Worm (Caenorhabditis elegans): ENCODE results near the gene T26E4.3.
"Not testable (repeated sequence)": the region's sequence is repeated elsewhere in the genome, so short reads cannot be mapped to it uniquely, and the experiment has no call there.

Gene T26E4.3

DNA sequence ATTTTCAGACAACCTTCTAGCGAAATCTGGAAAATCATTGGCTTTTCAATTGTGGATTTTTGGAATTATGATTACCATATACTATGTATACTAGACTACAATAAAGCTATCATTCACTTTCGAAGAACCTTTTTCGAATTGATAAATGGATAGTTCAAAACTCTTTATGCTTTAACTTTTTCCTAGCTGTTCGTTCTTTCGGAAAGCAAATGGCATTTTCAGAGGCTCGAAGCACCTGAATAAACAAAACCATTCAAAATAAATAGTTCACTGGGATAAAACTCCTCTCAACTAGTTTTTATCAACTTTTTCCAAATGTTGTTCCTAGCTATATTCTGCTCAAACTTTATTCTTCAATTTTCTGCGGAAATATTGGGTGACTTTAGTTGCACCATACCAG lies 1.5 kb upstream of the T26E4.3 start, which contains the start of gene T26E4.2:
Gene T26E4.2, plus strand, starts transcription at position 301 of the 400 bp plus-strand sequence.
- TF ChIP-seq ham-2 (GFP tag; optimal IDR thresholded peaks at IDR 0.05) (no peak), sem-2 (GFP tag; optimal IDR thresholded peaks at IDR 0.05) (no peak), elt-3 (tag; optimal IDR thresholded peaks at IDR 0.05) (no peak), flh-1 (GFP tag; optimal IDR thresholded peaks at IDR 0.05) (no peak), lin-32 (GFP tag; optimal IDR thresholded peaks at IDR 0.05) (no peak), nhr-28 (tag; optimal IDR thresholded peaks at IDR 0.05) (no peak), ceh-39 (tag; optimal IDR thresholded peaks at IDR 0.05) (no peak), mls-2 (tag; optimal IDR thresholded peaks at IDR 0.05) (no peak), elt-1 (tag; optimal IDR thresholded peaks at IDR 0.05; ENCODE audit: borderline replicate concordance, insufficient read depth) (no peak), nhr-76 (tag; optimal IDR thresholded peaks at IDR 0.05) (no peak), mep-1 (tag; optimal IDR thresholded peaks at IDR 0.05) (no peak), M03D4.4 (tag; optimal IDR thresholded peaks at IDR 0.05) (no peak), nhr-12 (tag; optimal IDR thresholded peaks at IDR 0.05) (no peak), cnd-1 (tag; optimal IDR thresholded peaks at IDR 0.05) (no peak), tbx-8 (GFP tag; optimal IDR thresholded peaks at IDR 0.05) (no peak), unc-62 (GFP tag; optimal IDR thresholded peaks at IDR 0.05) (no peak), blmp-1 (tag; optimal IDR thresholded peaks at IDR 0.05) (no peak), bed-3 (GFP tag; optimal IDR thresholded peaks at IDR 0.05) (no peak)

DNA sequence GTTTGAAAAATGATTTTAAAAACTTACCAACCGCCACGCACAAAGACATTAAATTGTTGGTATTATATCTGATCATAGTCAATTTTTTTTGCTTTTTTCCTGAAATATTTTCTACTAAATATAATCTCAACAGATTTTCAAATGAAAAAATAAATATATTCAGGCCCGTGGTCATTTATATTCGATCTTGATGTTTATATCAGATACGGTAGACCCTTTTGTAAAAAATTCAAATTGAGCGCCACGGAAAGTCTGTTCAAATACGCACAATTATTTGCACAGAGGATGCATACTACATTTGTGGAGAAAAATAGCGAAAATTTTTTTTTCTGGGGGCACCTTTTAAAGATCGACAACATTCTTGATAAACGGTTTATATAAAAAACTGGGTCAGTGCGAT lies 9.8 kb downstream of the T26E4.3 start, which contains the start of gene T26E4.4:
Gene T26E4.4, minus strand, starts transcription at position 101 of the 400 bp plus-strand sequence.
- no peak for TF ChIP-seq ham-2 (GFP tag; optimal IDR thresholded peaks at IDR 0.05)
- TF ChIP-seq pha-4 (tag; optimal IDR thresholded peaks at IDR 0.05) = no peak
- no peak for TF ChIP-seq ceh-83 (GFP tag; optimal IDR thresholded peaks at IDR 0.05)
- TF ChIP-seq sem-2 (GFP tag; optimal IDR thresholded peaks at IDR 0.05) = no peak
- no peak for TF ChIP-seq elt-1 (tag; optimal IDR thresholded peaks at IDR 0.05; ENCODE audit: borderline replicate concordance, insufficient read depth)
- TF ChIP-seq unc-39 (tag; optimal IDR thresholded peaks at IDR 0.05) = no peak

DNA sequence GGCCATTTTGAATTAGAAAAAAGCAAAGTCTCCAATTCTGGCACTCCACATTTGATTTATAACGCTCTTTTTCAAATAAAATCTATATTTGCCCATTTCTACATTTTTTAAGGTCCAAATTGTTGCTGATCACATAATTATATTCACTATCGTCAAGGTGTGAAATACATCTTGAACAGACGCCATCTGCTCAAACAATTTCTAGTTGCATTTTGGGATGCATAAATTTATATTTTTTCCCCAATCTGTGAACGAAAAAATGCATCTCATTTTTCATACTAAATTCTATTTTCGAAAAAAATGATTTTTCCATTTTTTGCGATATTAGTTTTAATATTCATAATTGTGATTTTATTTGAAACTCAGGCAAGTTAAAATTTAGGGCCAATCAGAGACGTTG lies 10.7 kb downstream of the T26E4.3 start, which contains the start of gene T26E4.7:
Gene T26E4.7, plus strand, starts transcription at position 301 of the 400 bp plus-strand sequence.
- no peak for TF ChIP-seq cnd-1 (tag; optimal IDR thresholded peaks at IDR 0.05)
- no peak for TF ChIP-seq nhr-76 (tag; optimal IDR thresholded peaks at IDR 0.05)
- TF ChIP-seq M03D4.4 (tag; optimal IDR thresholded peaks at IDR 0.05) = no peak

DNA sequence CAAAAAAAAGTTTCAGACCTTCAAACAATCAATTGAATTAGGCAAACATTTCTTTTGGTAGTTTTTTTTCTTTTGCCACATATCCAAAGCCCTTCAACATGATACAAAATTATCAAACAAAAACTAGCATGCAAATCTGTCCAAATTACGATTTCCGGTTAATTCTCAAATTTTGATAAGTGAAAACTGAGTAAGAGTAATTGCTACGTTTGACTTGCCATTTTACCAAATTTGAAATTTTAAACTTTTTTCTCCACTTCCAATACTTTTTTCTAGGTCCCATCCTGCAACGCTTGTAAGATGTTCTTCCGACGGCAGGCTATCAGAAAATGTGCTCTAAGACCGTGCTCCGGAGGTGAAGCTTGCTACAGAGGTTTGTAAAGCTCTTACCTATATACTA lies 13.5 kb downstream of the T26E4.3 start, which contains the start of gene nhr-223:
Gene nhr-223, plus strand, starts transcription at position 301 of the 400 bp plus-strand sequence.
- no peak for TF ChIP-seq unc-120 (tag; optimal IDR thresholded peaks at IDR 0.05; ENCODE audit: poor library complexity, severe bottlenecking)
- TF ChIP-seq drap-1 (GFP tag; optimal IDR thresholded peaks at IDR 0.05) = no peak
- TF ChIP-seq ceh-83 (GFP tag; optimal IDR thresholded peaks at IDR 0.05) = no peak
- TF ChIP-seq ceh-43 (GFP tag; optimal IDR thresholded peaks at IDR 0.05) = no peak
- TF ChIP-seq flh-1 (GFP tag; optimal IDR thresholded peaks at IDR 0.05) = no peak
- TF ChIP-seq unc-39 (tag; optimal IDR thresholded peaks at IDR 0.05) = no peak
- TF ChIP-seq mep-1 (tag; optimal IDR thresholded peaks at IDR 0.05) = no peak
- no peak for TF ChIP-seq pha-4 (tag; optimal IDR thresholded peaks at IDR 0.05)
- TF ChIP-seq unc-62 (GFP tag; optimal IDR thresholded peaks at IDR 0.05) = no peak
- TF ChIP-seq bed-3 (GFP tag; optimal IDR thresholded peaks at IDR 0.05) = no peak
- TF ChIP-seq tbx-8 (GFP tag; optimal IDR thresholded peaks at IDR 0.05) = no peak
- no peak for TF ChIP-seq nhr-76 (tag; optimal IDR thresholded peaks at IDR 0.05)

DNA sequence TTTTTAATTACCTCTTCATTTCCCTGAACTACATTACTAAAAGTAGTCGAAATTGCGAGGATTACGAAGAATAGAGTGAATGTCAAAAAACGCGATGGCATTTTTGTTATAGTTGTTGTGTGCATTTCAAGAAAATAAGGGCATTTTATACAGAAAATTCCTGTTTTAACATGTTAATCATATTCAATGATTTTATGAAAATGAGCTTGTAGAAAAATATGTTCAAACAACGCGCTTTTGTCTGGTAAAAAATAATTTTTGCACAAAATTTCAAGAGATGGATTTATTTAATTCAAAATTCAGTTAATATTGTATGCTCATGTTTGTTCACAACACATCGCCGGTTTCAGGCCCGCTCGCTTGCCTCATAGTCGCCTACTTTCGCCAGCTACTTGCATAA lies 15.5 kb downstream of the T26E4.3 start, which contains the start of gene T26E4.10:
Gene T26E4.10, minus strand, starts transcription at position 101 of the 400 bp plus-strand sequence.
- TF ChIP-seq nhr-237 (tag; optimal IDR thresholded peaks at IDR 0.05) (no peak), ceh-39 (tag; optimal IDR thresholded peaks at IDR 0.05) (no peak), hlh-1 (tag; optimal IDR thresholded peaks at IDR 0.05) (no peak)

DNA sequence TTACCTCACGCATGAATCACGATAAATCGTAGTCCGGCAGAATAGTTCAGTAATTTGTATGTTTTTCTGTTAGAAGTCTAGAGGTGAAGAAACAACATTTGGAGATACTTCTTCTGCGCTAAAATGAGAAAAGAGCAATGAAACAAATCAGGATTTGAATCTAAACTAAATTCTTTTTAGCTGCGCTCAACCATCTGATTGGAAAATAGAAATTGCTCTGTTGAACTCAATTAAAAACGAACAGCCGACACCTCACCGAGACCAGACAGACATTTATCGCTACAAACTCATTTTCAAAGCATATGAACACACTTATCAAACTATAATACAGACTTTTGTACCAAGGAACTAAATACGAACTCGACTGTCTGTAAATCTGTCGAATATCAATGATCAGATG lies 20.0 kb downstream of the T26E4.3 start, which contains the start of gene T26E4.9:
Gene T26E4.9, minus strand, starts transcription at position 101 of the 400 bp plus-strand sequence.
- TF ChIP-seq nhr-76, ceh-39, mab-5 (tag; optimal IDR thresholded peaks at IDR 0.05): not testable (repeated sequence)
